Fruit fly (Drosophila melanogaster): ENCODE measurements around the gene CG13069.
A peak's percentile ranks its signal among the peaks of the same experiment; 100 is the strongest.

CG13069 gene

dm6 chr3L:16265000-16265399 is at the start of gene CG13069, which contains the start of gene CG13051:
Gene CG13069 (plus strand): TSS chr3L:16265385.
Gene CG13051 (minus strand): TSS chr3L:16265100.
- no peak for TF ChIP-seq CG12768 (GFP tag; optimal IDR thresholded peaks at IDR 0.05)
- TF ChIP-seq cnc (optimal IDR thresholded peaks at IDR 0.05) = no peak
- TF ChIP-seq kay (GFP tag; ENCODE audit: borderline replicate concordance) = no peak
- TF ChIP-seq toe (GFP tag; optimal IDR thresholded peaks at IDR 0.05) = no peak
- TF ChIP-seq pad (GFP tag; optimal IDR thresholded peaks at IDR 0.05) = no peak
- TF ChIP-seq CG7101 (tag; optimal IDR thresholded peaks at IDR 0.05) = no peak
- TF ChIP-seq CG11617 (GFP tag; optimal IDR thresholded peaks at IDR 0.05) = no peak
- TF ChIP-seq cic (GFP tag; optimal IDR thresholded peaks at IDR 0.05) = no peak
- no peak for TF ChIP-seq Mnt (GFP tag; optimal IDR thresholded peaks at IDR 0.05)
- no peak for TF ChIP-seq CG14711 (tag; optimal IDR thresholded peaks at IDR 0.05)
- TF ChIP-seq CG1620 (GFP tag; optimal IDR thresholded peaks at IDR 0.05) = no peak
- no peak for TF ChIP-seq Crg-1 (GFP tag; optimal IDR thresholded peaks at IDR 0.05)
- TF ChIP-seq tj (GFP tag; optimal IDR thresholded peaks at IDR 0.05) = no peak
- no peak for TF ChIP-seq Hr96 (GFP tag; optimal IDR thresholded peaks at IDR 0.05)
- no peak for TF ChIP-seq bab1 (GFP tag; optimal IDR thresholded peaks at IDR 0.05)
- TF ChIP-seq CG5204 (GFP tag; optimal IDR thresholded peaks at IDR 0.05) = no peak
- no peak for TF ChIP-seq ovo (GFP tag; optimal IDR thresholded peaks at IDR 0.05)

DNA sequence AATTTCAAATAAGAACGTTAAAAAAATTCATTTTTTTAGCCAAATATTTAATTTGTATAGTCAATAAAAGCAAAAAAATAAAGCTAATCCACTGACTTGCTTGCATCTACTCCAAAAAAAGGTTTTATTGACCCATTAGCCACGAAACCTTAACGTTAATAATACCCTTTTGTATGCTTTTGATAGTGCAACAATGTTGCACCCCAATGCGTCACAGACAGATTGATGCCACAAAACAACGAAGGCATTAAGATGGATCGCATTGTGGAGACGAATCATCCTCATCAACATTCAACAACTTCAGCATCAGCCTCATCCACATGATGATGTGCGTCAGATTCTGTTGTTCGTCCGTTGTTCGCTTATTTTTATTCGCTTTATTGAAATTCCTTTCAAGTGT is 49.8 kb upstream of the CG13069 start:
- no peak for TF ChIP-seq CG12768 (GFP tag; optimal IDR thresholded peaks at IDR 0.05)
- TF ChIP-seq Hr96 (GFP tag; optimal IDR thresholded peaks at IDR 0.05) = no peak
- no peak for TF ChIP-seq tj (GFP tag; optimal IDR thresholded peaks at IDR 0.05)
- TF ChIP-seq CG11617 (GFP tag; optimal IDR thresholded peaks at IDR 0.05) = no peak
- no peak for TF ChIP-seq cnc (optimal IDR thresholded peaks at IDR 0.05)
- no peak for TF ChIP-seq Mnt (GFP tag; optimal IDR thresholded peaks at IDR 0.05)
- no peak for TF ChIP-seq kay (GFP tag; ENCODE audit: borderline replicate concordance)
- TF ChIP-seq toe (GFP tag; optimal IDR thresholded peaks at IDR 0.05) = no peak
- TF ChIP-seq bab1 (GFP tag; optimal IDR thresholded peaks at IDR 0.05) = no peak
- no peak for TF ChIP-seq CG7101 (tag; optimal IDR thresholded peaks at IDR 0.05)
- TF ChIP-seq CG7045 (GFP tag; optimal IDR thresholded peaks at IDR 0.05) = no peak
- no peak for TF ChIP-seq pad (GFP tag; optimal IDR thresholded peaks at IDR 0.05)
- no peak for TF ChIP-seq cic (GFP tag; optimal IDR thresholded peaks at IDR 0.05)
- TF ChIP-seq CG14711 (tag; optimal IDR thresholded peaks at IDR 0.05) = no peak
- TF ChIP-seq ovo (GFP tag; optimal IDR thresholded peaks at IDR 0.05) = no peak
- TF ChIP-seq CG1620 (GFP tag; optimal IDR thresholded peaks at IDR 0.05) = no peak
- no peak for TF ChIP-seq CG33017 (tag; optimal IDR thresholded peaks at IDR 0.05)
- no peak for TF ChIP-seq Clk (GFP tag; optimal IDR thresholded peaks at IDR 0.05)

- TF ChIP-seq Crg-1 (GFP tag; optimal IDR thresholded peaks at IDR 0.05) (no peak), cnc (optimal IDR thresholded peaks at IDR 0.05) (no peak), cic (GFP tag; optimal IDR thresholded peaks at IDR 0.05) (no peak), CG5204 (GFP tag; optimal IDR thresholded peaks at IDR 0.05) (no peak), kay (GFP tag; ENCODE audit: borderline replicate concordance) (no peak), pad (GFP tag; optimal IDR thresholded peaks at IDR 0.05) (no peak), toe (GFP tag; optimal IDR thresholded peaks at IDR 0.05) (no peak), CG7045 (GFP tag; optimal IDR thresholded peaks at IDR 0.05) (no peak), CG14711 (tag; optimal IDR thresholded peaks at IDR 0.05) (no peak), bab1 (GFP tag; optimal IDR thresholded peaks at IDR 0.05) (no peak), Clk (GFP tag; optimal IDR thresholded peaks at IDR 0.05) (no peak), CG7101 (tag; optimal IDR thresholded peaks at IDR 0.05) (no peak), ovo (GFP tag; optimal IDR thresholded peaks at IDR 0.05) (no peak)
These were observed 49.4 kb upstream of the CG13069 start for dm6 chr3L:16215816-16216215.

DNA sequence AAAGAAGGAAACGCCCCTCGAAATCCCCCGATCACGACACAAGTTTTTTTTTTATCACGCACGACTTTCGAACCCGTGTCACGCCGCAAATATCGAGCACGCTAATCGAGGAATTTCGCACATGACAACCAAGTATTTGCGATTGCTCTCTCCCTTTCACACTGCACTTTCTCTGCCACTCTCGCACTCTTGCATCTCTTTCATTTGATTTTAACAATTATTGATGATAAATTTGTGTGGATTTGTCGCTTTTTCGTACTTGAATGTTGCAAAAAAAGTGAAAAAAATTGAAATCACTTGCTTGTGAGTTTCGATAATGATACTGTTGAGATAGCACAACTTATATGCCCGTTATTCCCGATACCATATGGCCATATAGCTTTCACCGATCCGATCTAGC is 48.0 kb upstream of the CG13069 start, which contains the start of gene CG13073:
Gene CG13073 (minus strand): TSS at position 101 of the 400 bp plus-strand sequence.
- no peak for TF ChIP-seq ovo (GFP tag; optimal IDR thresholded peaks at IDR 0.05)
- TF ChIP-seq Mnt (GFP tag; optimal IDR thresholded peaks at IDR 0.05) = no peak
- TF ChIP-seq pad (GFP tag; optimal IDR thresholded peaks at IDR 0.05) = no peak
- TF ChIP-seq Hr96 (GFP tag; optimal IDR thresholded peaks at IDR 0.05) = no peak
- TF ChIP-seq Clk (GFP tag; optimal IDR thresholded peaks at IDR 0.05) = no peak
- TF ChIP-seq CG7045 (GFP tag; optimal IDR thresholded peaks at IDR 0.05) = no peak
- TF ChIP-seq toe (GFP tag; optimal IDR thresholded peaks at IDR 0.05) = no peak
- TF ChIP-seq CG1620 (GFP tag; optimal IDR thresholded peaks at IDR 0.05) = no peak
- TF ChIP-seq tj (GFP tag; optimal IDR thresholded peaks at IDR 0.05) = no peak
- TF ChIP-seq CG12768 (GFP tag; optimal IDR thresholded peaks at IDR 0.05) = no peak
- no peak for TF ChIP-seq CG14711 (tag; optimal IDR thresholded peaks at IDR 0.05)
- TF ChIP-seq Crg-1 (GFP tag; optimal IDR thresholded peaks at IDR 0.05) = no peak
- TF ChIP-seq cic (GFP tag; optimal IDR thresholded peaks at IDR 0.05) = no peak
- TF ChIP-seq CG33017 (tag; optimal IDR thresholded peaks at IDR 0.05) = no peak
- TF ChIP-seq kay (GFP tag; ENCODE audit: borderline replicate concordance) = no peak
- TF ChIP-seq bab1 (GFP tag; optimal IDR thresholded peaks at IDR 0.05) = no peak

DNA sequence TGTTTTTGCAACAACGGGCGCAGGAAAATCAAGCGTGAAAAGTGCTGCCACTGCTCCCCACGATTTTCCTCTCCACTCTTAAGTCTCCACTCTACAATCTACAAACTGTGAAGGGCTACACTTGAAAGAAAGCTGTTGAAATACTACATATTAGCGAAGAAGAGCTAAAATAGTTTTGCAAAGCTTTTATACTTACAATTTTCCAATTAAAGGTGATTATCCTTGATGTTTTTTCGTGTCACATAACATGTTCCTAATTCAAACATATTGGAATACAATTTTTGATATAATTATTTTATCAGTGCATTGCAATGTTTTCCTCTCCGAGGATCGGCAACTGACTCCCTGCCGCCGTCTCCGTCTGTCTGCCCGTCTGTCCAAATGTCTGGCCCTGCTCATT is 47.2 kb upstream of the CG13069 start:
- TF ChIP-seq CG12768 (GFP tag; optimal IDR thresholded peaks at IDR 0.05) (no peak), kay (GFP tag; ENCODE audit: borderline replicate concordance) (peak; percentile 39)

DNA sequence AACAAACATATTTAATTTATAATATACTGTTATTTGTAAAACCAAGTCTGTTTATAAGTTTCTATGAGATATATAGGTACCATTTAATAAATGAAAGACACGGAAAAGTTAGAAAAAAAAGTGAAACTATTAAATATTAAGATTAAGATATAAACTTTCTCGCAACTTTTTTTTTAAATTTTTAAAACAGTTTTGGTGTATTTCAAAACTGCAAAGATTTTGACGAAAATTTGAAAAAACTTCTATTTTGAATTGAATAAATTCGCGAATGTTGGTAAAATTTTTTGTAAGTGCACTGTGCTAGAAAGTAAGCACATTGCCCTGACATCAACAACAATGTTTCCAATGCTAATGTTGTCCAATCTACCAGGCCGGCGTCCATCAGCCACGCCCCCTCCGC is 43.9 kb upstream of the CG13069 start:
- TF ChIP-seq CG33017 (tag; optimal IDR thresholded peaks at IDR 0.05) (no peak), CG11617 (GFP tag; optimal IDR thresholded peaks at IDR 0.05) (no peak), toe (GFP tag; optimal IDR thresholded peaks at IDR 0.05) (no peak), CG1620 (GFP tag; optimal IDR thresholded peaks at IDR 0.05) (no peak), cnc (optimal IDR thresholded peaks at IDR 0.05) (no peak), CG7045 (GFP tag; optimal IDR thresholded peaks at IDR 0.05) (no peak)

- TF ChIP-seq Clk (GFP tag; optimal IDR thresholded peaks at IDR 0.05) = no peak
- no peak for TF ChIP-seq Mnt (GFP tag; optimal IDR thresholded peaks at IDR 0.05)
- no peak for TF ChIP-seq bab1 (GFP tag; optimal IDR thresholded peaks at IDR 0.05)
- TF ChIP-seq cic (GFP tag; optimal IDR thresholded peaks at IDR 0.05) = no peak
- no peak for TF ChIP-seq CG14711 (tag; optimal IDR thresholded peaks at IDR 0.05)
- TF ChIP-seq Crg-1 (GFP tag; optimal IDR thresholded peaks at IDR 0.05) = no peak
- TF ChIP-seq CG5204 (GFP tag; optimal IDR thresholded peaks at IDR 0.05) = no peak
- TF ChIP-seq pad (GFP tag; optimal IDR thresholded peaks at IDR 0.05) = no peak
- no peak for TF ChIP-seq CG1620 (GFP tag; optimal IDR thresholded peaks at IDR 0.05)
- no peak for TF ChIP-seq toe (GFP tag; optimal IDR thresholded peaks at IDR 0.05)
- TF ChIP-seq CG7101 (tag; optimal IDR thresholded peaks at IDR 0.05) = no peak
- TF ChIP-seq CG12768 (GFP tag; optimal IDR thresholded peaks at IDR 0.05) = no peak
- no peak for TF ChIP-seq tj (GFP tag; optimal IDR thresholded peaks at IDR 0.05)
- TF ChIP-seq ovo (GFP tag; optimal IDR thresholded peaks at IDR 0.05) = no peak
- TF ChIP-seq CG33017 (tag; optimal IDR thresholded peaks at IDR 0.05) = no peak
- no peak for TF ChIP-seq CG7045 (GFP tag; optimal IDR thresholded peaks at IDR 0.05)
- no peak for TF ChIP-seq cnc (optimal IDR thresholded peaks at IDR 0.05)
- no peak for TF ChIP-seq CG11617 (GFP tag; optimal IDR thresholded peaks at IDR 0.05)
These were observed 43.4 kb upstream of the CG13069 start for dm6 chr3L:16221800-16222199.

Measured in whole organism, adult.